Worm (Caenorhabditis elegans) whole organism, late embryonic: ENCODE measurements around the gene F46B3.7.
"Not testable (repeated sequence)": the region's sequence is repeated elsewhere in the genome, so short reads cannot be mapped to it uniquely, and the experiment has no call there.

Experiments
- C38D4.7 ChIP-seq: fragments of 200-800 bp; sonication (Bioruptor generic); optimal IDR thresholded peaks from 2 replicates; lab custom pipeline; 2018; ENCODE audit warnings: mild to moderate bottlenecking, missing genetic modification characterization, moderate library complexity, missing compliant biosample characterization
- F13H6.1 ChIP-seq: sonication (generic microtip); optimal IDR thresholded peaks from 2 replicates; lab custom pipeline; 2016; ENCODE audit warnings: missing genetic modification characterization, missing compliant biosample characterization
- K02D7.2 ChIP-seq: sonication (generic microtip); optimal IDR thresholded peaks from 2 replicates; lab custom pipeline; 2017; ENCODE audit warnings: mild to moderate bottlenecking, missing genetic modification characterization, missing compliant biosample characterization
- K09A11.1 ChIP-seq: sonication (generic microtip); optimal IDR thresholded peaks from 2 replicates; lab custom pipeline; 2017; ENCODE audit warnings: antibody characterized with exemption, mild to moderate bottlenecking, missing genetic modification characterization, missing compliant biosample characterization; ENCODE audit not compliant: insufficient read depth
- ahr-1 ChIP-seq: sonication (generic microtip); optimal IDR thresholded peaks from 2 replicates; lab custom pipeline; 2016; ENCODE audit warnings: missing genetic modification characterization, missing compliant biosample characterization
- ceh-14 ChIP-seq: sonication (generic microtip); optimal IDR thresholded peaks from 2 replicates; lab custom pipeline; 2016; ENCODE audit warnings: missing genotype, missing genetic modification characterization, missing compliant biosample characterization
- ceh-30 ChIP-seq: fragments of 150-350 bp; optimal IDR thresholded peaks from 2 replicates; lab custom pipeline; 2014; ENCODE audit warnings: missing biosample characterization, missing genetic modification characterization
- ceh-31 ChIP-seq: sonication (generic microtip); optimal IDR thresholded peaks from 2 replicates; lab custom pipeline; 2016; ENCODE audit warnings: missing genetic modification characterization, missing compliant biosample characterization
- ceh-6 ChIP-seq: fragments of 200-800 bp; sonication (Bioruptor generic); optimal IDR thresholded peaks from 2 replicates; lab custom pipeline; 2018; ENCODE audit warnings: mild to moderate bottlenecking, missing genetic modification characterization, missing compliant biosample characterization
- che-1 ChIP-seq: sonication (generic microtip); optimal IDR thresholded peaks from 2 replicates; lab custom pipeline; 2016; ENCODE audit warnings: mild to moderate bottlenecking, missing genetic modification characterization, missing compliant biosample characterization
- elt-4 ChIP-seq: sonication (generic microtip); optimal IDR thresholded peaks from 2 replicates; lab custom pipeline; 2016; ENCODE audit warnings: missing genetic modification characterization, missing compliant biosample characterization
- ets-4 ChIP-seq: sonication (generic microtip); optimal IDR thresholded peaks from 2 replicates; lab custom pipeline; 2016; ENCODE audit warnings: missing genetic modification characterization, missing compliant biosample characterization
- fax-1 ChIP-seq: sonication (generic microtip); optimal IDR thresholded peaks from 2 replicates; lab custom pipeline; 2016; ENCODE audit warnings: missing genotype, missing genetic modification characterization, missing compliant biosample characterization
- fkh-10 ChIP-seq: fragments of 150-350 bp; optimal IDR thresholded peaks from 2 replicates; lab custom pipeline; 2014; ENCODE audit warnings: missing biosample characterization, missing genetic modification reagents, missing genetic modification characterization
- hlh-13 ChIP-seq: fragments of 200-800 bp; sonication (Bioruptor generic); optimal IDR thresholded peaks from 2 replicates; lab custom pipeline; 2018; ENCODE audit warnings: mild to moderate bottlenecking, missing genetic modification characterization, missing compliant biosample characterization
- hlh-8 ChIP-seq: sonication (generic microtip); optimal IDR thresholded peaks from 2 replicates; lab custom pipeline; 2016; ENCODE audit warnings: missing genotype, missing genetic modification characterization, missing compliant biosample characterization
- lin-11 ChIP-seq: fragments of 200-800 bp; sonication (Bioruptor generic); optimal IDR thresholded peaks from 2 replicates; lab custom pipeline; 2018; ENCODE audit warnings: mild to moderate bottlenecking, missing genetic modification characterization, missing compliant biosample characterization
- nfya-1 ChIP-seq: sonication (generic microtip); optimal IDR thresholded peaks from 2 replicates; lab custom pipeline; 2017; ENCODE audit warnings: missing genetic modification characterization, mild to moderate bottlenecking, missing compliant biosample characterization, antibody characterized with exemption, moderate library complexity
- odd-2 ChIP-seq: sonication (generic microtip); optimal IDR thresholded peaks from 2 replicates; lab custom pipeline; 2017; ENCODE audit warnings: antibody characterized with exemption, mild to moderate bottlenecking, missing genetic modification characterization, missing compliant biosample characterization
- pag-3 ChIP-seq: sonication (generic microtip); optimal IDR thresholded peaks from 2 replicates; lab custom pipeline; 2016; ENCODE audit warnings: missing compliant biosample characterization, missing genetic modification characterization, borderline replicate concordance
- pax-1 ChIP-seq: fragments of 150-350 bp; optimal IDR thresholded peaks from 2 replicates; lab custom pipeline; 2014; ENCODE audit warnings: missing biosample characterization, missing genetic modification characterization
- pros-1 ChIP-seq: fragments of 150-350 bp; optimal IDR thresholded peaks from 2 replicates; lab custom pipeline; 2014; ENCODE audit warnings: missing biosample characterization, missing genetic modification reagents, missing genetic modification characterization
- syd-9 ChIP-seq: sonication (generic microtip); optimal IDR thresholded peaks from 2 replicates; lab custom pipeline; 2016; ENCODE audit warnings: mild to moderate bottlenecking, missing genetic modification characterization, moderate library complexity, missing compliant biosample characterization
- tbx-2 ChIP-seq: sonication (generic microtip); optimal IDR thresholded peaks from 2 replicates; lab custom pipeline; 2016; ENCODE audit warnings: missing genetic modification characterization, missing compliant biosample characterization
- tbx-7 ChIP-seq: sonication (generic microtip); optimal IDR thresholded peaks from 2 replicates; lab custom pipeline; 2016; ENCODE audit warnings: missing genotype, missing genetic modification characterization, missing compliant biosample characterization
- ttx-3 ChIP-seq: sonication (generic microtip); optimal IDR thresholded peaks from 2 replicates; lab custom pipeline; 2016; ENCODE audit warnings: missing genetic modification reagents, missing genetic modification characterization, missing compliant biosample characterization
- unc-42 ChIP-seq: sonication (generic microtip); optimal IDR thresholded peaks from 2 replicates; lab custom pipeline; 2016; ENCODE audit warnings: missing genotype, missing genetic modification characterization, missing compliant biosample characterization
- unc-55 ChIP-seq: sonication (generic microtip); optimal IDR thresholded peaks from 2 replicates; lab custom pipeline; 2017; ENCODE audit warnings: missing biosample characterization, missing genetic modification reagents, missing genetic modification characterization
- unc-86 ChIP-seq: sonication (generic microtip); optimal IDR thresholded peaks from 2 replicates; lab custom pipeline; 2016; ENCODE audit warnings: missing genetic modification characterization, missing compliant biosample characterization

The F46B3.7 gene

DNA sequence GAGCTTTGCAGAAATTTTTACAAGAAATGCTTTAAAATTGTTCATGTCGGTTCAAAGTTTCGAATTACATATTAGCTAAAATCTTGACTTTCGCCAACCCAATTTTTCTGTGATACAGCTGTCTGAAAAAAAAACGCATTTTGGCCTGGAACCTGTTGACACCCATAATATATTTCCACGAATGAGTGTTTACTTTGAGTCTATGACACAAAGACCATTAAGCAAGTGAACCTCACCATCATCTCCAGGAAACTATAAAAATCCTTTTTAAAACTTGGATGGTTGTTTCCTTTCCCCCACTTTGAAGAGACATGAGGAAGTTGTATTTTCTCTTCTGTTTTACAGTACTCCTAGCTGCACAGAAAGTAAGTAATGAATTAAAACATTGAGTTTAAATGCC, 44.2 kb downstream of the F46B3.7 start, which contains the start of gene clec-263:
clec-263 (plus strand) TSS at position 301 of the 400 bp plus-strand sequence.
- TF ChIP-seq ceh-6 (GFP tag; lab: Kevin White, UChicago) (no peak), che-1 (tag; lab: Kevin White, UChicago) (no peak), ahr-1 (no peak), fax-1 (tag; lab: Kevin White, UChicago) (no peak), ttx-3 (tag; lab: Kevin White, UChicago) (no peak), unc-42 (tag; lab: Kevin White, UChicago) (no peak), hlh-13 (GFP tag; lab: Kevin White, UChicago) (no peak), ceh-14 (tag; lab: Kevin White, UChicago) (no peak), odd-2 (tag; lab: Kevin White, UChicago) (no peak), pax-1 (tag; lab: Kevin White, UChicago) (no peak), tbx-7 (tag; lab: Kevin White, UChicago) (no peak), hlh-8 (tag; lab: Kevin White, UChicago) (no peak), syd-9 (no peak), F13H6.1 (tag; lab: Kevin White, UChicago) (no peak), ets-4 (tag; lab: Kevin White, UChicago) (no peak)

DNA sequence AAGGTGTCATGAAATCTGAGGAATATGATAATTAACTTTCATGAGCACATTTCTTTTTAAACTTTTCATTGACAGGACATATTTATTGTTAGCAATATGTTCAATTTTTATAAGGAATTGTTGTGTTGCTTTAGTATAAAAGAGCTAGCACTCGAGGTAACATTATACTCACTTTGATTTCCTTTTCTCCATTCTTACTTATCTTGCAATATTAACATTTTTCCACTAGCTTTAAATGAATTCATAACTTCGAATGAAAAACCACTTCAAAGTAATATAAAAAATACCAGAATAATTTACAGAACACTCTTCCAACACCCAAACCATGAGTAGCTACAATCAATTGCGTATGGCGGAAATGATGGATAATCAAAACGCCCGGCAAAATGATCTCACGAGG, 45.1 kb downstream of the F46B3.7 start, which contains the start of gene F26F2.5:
F26F2.5 (plus strand) TSS at position 301 of the 400 bp plus-strand sequence.
- TF ChIP-seq lin-11 (no peak), syd-9 (no peak), ceh-31 (tag; lab: Kevin White, UChicago) (no peak), K02D7.2 (no peak), elt-4 (tag; lab: Kevin White, UChicago) (no peak), fkh-10 (GFP tag; lab: Kevin White, UChicago) (no peak), K09A11.1 (no peak), nfya-1 (tag; lab: Kevin White, UChicago) (no peak), unc-86 (tag; lab: Kevin White, UChicago) (no peak), ceh-14 (tag; lab: Kevin White, UChicago) (no peak), tbx-2 (tag; lab: Kevin White, UChicago) (no peak), C38D4.7 (GFP tag; lab: Kevin White, UChicago) (no peak), ceh-30 (tag; lab: Kevin White, UChicago) (no peak), pros-1 (tag; lab: Kevin White, UChicago) (no peak), unc-55 (GFP tag; lab: Kevin White, UChicago) (no peak)

DNA sequence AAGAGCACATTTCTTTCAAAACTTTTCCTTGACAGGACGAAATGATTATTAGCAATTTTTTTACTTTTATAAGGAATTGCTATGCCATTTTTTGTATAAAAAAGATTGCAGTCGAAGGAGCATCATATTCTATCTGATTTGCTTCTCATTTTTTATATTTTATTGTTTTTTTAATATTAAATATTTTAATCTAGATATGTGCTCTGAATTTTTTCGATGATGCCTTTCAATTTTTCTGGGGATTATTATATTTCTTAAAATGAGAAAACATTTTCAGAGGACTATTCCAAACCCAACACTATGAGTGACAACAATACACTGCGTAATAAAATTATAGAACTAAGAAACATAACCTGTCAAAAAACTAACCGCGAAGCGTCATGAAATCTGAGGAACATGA, 49.5 kb downstream of the F46B3.7 start, which contains the start of gene F26F2.4:
F26F2.4 (plus strand) TSS at position 301 of the 400 bp plus-strand sequence.
- not testable (repeated sequence) for TF ChIP-seq che-1, pag-3, ttx-3 (tag; lab: Kevin White, UChicago)
